Fruit fly (Drosophila melanogaster) Kc167 (cell line): ENCODE measurements around the gene Glut1.

Experiments
- Myc ChIP-seq: fragments of >200 bp; optimal IDR thresholded peaks from 2 replicates; lab custom pipeline; 2017; ENCODE audit warnings: missing external identifiers
- Sin3A ChIP-seq: fragments of >200 bp; optimal IDR thresholded peaks from 2 replicates; lab custom pipeline; 2018; ENCODE audit warnings: missing external identifiers
- h ChIP-seq: fragments of >200 bp; optimal IDR thresholded peaks from 3 replicates; lab custom pipeline; 2018; ENCODE audit warnings: missing external identifiers
- insv ChIP-seq: fragments of >200 bp; optimal IDR thresholded peaks from 3 replicates; lab custom pipeline; 2018; ENCODE audit warnings: missing external identifiers
- psq ChIP-seq: fragments of >200 bp; optimal IDR thresholded peaks from 2 replicates; lab custom pipeline; 2017; ENCODE audit warnings: missing external identifiers
- ttk ChIP-seq: sonication (Bioruptor generic); optimal IDR thresholded peaks from 2 replicates; lab custom pipeline; 2017; ENCODE audit warnings: missing external identifiers

- TF ChIP-seq Myc (no peak), ttk (lab: Kevin White, UChicago) (no peak), h (no peak), psq (lab: Kevin White, UChicago) (no peak), Sin3A (lab: Kevin White, UChicago) (no peak), insv (no peak)
Observed at dm6 chr3L:868800-869199, 45.1 kb upstream of the Glut1 start.
